Worm (Caenorhabditis elegans): ENCODE measurements around the gene F35F10.7.

ce11 chrV:3301898-3302297, 14.7 kb upstream of the F35F10.7 start, which contains the start of gene srbc-1:
- TF ChIP-seq B0310.2 (tag; optimal IDR thresholded peaks at IDR 0.05) (no peak), ama-1 (optimal IDR thresholded peaks at IDR 0.05) (no peak), F13C5.2 (tag; optimal IDR thresholded peaks at IDR 0.05) (no peak), scrt-1 (GFP tag; IDR thresholded peaks at IDR 0.05) (no peak), ceh-36 (tag; optimal IDR thresholded peaks at IDR 0.05) (no peak)

All from whole organism, early embryonic.